Worm (Caenorhabditis elegans) whole organism, midembryonic: Measurements from ENCODE around the gene raga-1.

ENCODE experiments used
- T22C8.4 ChIP-seq: fragments of 200-800 bp; sonication (Bioruptor generic); IDR thresholded peaks from 2 replicates; pipeline ENCODE4 v1.3.6; 2022; ENCODE audit warnings: missing genetic modification characterization, missing compliant biosample characterization
- cog-1 ChIP-seq: sonication (generic microtip); optimal IDR thresholded peaks from 2 replicates; lab custom pipeline; 2016; ENCODE audit warnings: missing genetic modification characterization, missing compliant biosample characterization
- klf-2 ChIP-seq: fragments of 200-800 bp; sonication (Bioruptor generic); conservative IDR thresholded peaks from 2 replicates; pipeline ENCODE4 v1.3.6; 2022; ENCODE audit warnings: missing genetic modification reagents, missing genetic modification characterization, missing compliant biosample characterization
- ref-1 ChIP-seq: fragments of 200-800 bp; sonication (Bioruptor generic); conservative IDR thresholded peaks from 2 replicates; pipeline ENCODE4 v1.3.6; 2022; ENCODE audit warnings: missing genetic modification reagents, missing genetic modification characterization, missing compliant biosample characterization
- tab-1 ChIP-seq: fragments of 200-800 bp; sonication (Bioruptor generic); IDR thresholded peaks from 2 replicates; pipeline ENCODE4 v1.3.6; 2022; ENCODE audit warnings: missing genetic modification characterization, missing compliant biosample characterization

- no peak for TF ChIP-seq ref-1
- TF ChIP-seq klf-2 (GFP tag; lab: Robert Waterston, UW) = no peak
- no peak for TF ChIP-seq tab-1 (GFP tag; lab: Robert Waterston, UW)
- TF ChIP-seq T22C8.4 (GFP tag; lab: Robert Waterston, UW) = no peak
- no peak for TF ChIP-seq cog-1
These were observed 6.2 kb downstream of the raga-1 start for ce11 chrII:11307332-11307731.
